Worm (Caenorhabditis elegans): Measurements from ENCODE around the gene snap-29.
A peak's percentile ranks its signal among the peaks of the same experiment; 100 is the strongest.

snap-29 gene

ce11 chrIII:8748620-8749019, 27.4 kb upstream of the snap-29 start (continued):
- TF ChIP-seq php-3 (GFP tag; IDR thresholded peaks at IDR 0.05) (peak; percentile 93), nhr-48 (tag; optimal IDR thresholded peaks at IDR 0.05) (peak; percentile 24), F10B5.3 (tag; optimal IDR thresholded peaks at IDR 0.05) (no peak), F49E8.2 (tag; optimal IDR thresholded peaks at IDR 0.05; ENCODE audit: borderline replicate concordance) (no peak), attf-4 (tag; optimal IDR thresholded peaks at IDR 0.05) (no peak), fkh-10 (GFP tag; optimal IDR thresholded peaks at IDR 0.05) (no peak), mdl-1 (tag; optimal IDR thresholded peaks at IDR 0.05) (peak in 1 of 2 experiments; percentile 43), ceh-82 (tag; optimal IDR thresholded peaks at IDR 0.05) (no peak)

- TF ChIP-seq ZK337.2 (GFP tag; IDR thresholded peaks at IDR 0.05) (no peak), egl-27 (tag; optimal IDR thresholded peaks at IDR 0.05) (no peak), nhr-25 (tag; optimal IDR thresholded peaks at IDR 0.05; ENCODE audit: borderline replicate concordance, insufficient read depth) (no peak), mes-2 (tag; optimal IDR thresholded peaks at IDR 0.05; ENCODE audit: poor library complexity, severe bottlenecking) (peak; percentile 73), ZK546.5 (tag; optimal IDR thresholded peaks at IDR 0.05) (no peak), F37D6.2 (tag; optimal IDR thresholded peaks at IDR 0.05) (no peak), lin-13 (GFP tag; optimal IDR thresholded peaks at IDR 0.05) (peak; percentile 5), nhr-102 (tag; optimal IDR thresholded peaks at IDR 0.05) (peak; percentile 53), aha-1 (tag) (peak; percentile 60), lir-3 (tag; optimal IDR thresholded peaks at IDR 0.05) (no peak), madf-5 (GFP tag; IDR thresholded peaks at IDR 0.05) (no peak), dve-1 (tag; optimal IDR thresholded peaks at IDR 0.05; ENCODE audit: insufficient read depth) (peak; percentile 98), lin-1 (GFP tag; IDR thresholded peaks at IDR 0.05) (peak; percentile 80), F44E2.7 (GFP tag; IDR thresholded peaks at IDR 0.05) (no peak), daf-12 (tag; optimal IDR thresholded peaks at IDR 0.05) (no peak), ctbp-1 (GFP tag; IDR thresholded peaks at IDR 0.05) (no peak), nhr-237 (tag; optimal IDR thresholded peaks at IDR 0.05) (no peak), T26A8.4 (GFP tag; IDR thresholded peaks at IDR 0.05) (peak; percentile 53; the same call in 1 of the 2 replicates), ceh-62 (tag; optimal IDR thresholded peaks at IDR 0.05) (no peak), Y5F2A.4 (GFP tag; optimal IDR thresholded peaks at IDR 0.05) (no peak), tra-1 (GFP tag; IDR thresholded peaks at IDR 0.05) (peak; percentile 66), mdt-29 (GFP tag; IDR thresholded peaks at IDR 0.05) (no peak), lin-39 (tag; optimal IDR thresholded peaks at IDR 0.05) (no peak), mxl-3 (GFP tag; optimal IDR thresholded peaks at IDR 0.05) (no peak), T20F7.1 (GFP tag; optimal IDR thresholded peaks at IDR 0.05) (peak; percentile 75), pqm-1 (tag; optimal IDR thresholded peaks at IDR 0.05) (peak; percentile 39), hif-1 (tag; optimal IDR thresholded peaks at IDR 0.05) (peak in 1 of 2 experiments; percentile 50), php-3 (GFP tag; IDR thresholded peaks at IDR 0.05) (peak; percentile 87), lin-15B (tag; optimal IDR thresholded peaks at IDR 0.05) (no peak), hlh-30 (tag; optimal IDR thresholded peaks at IDR 0.05; ENCODE audit: insufficient read depth) (peak; percentile 56), ceh-44 (GFP tag; IDR thresholded peaks at IDR 0.05) (no peak), dmd-6 (GFP tag; IDR thresholded peaks at IDR 0.05) (peak; percentile 92), sdz-12 (GFP tag; optimal IDR thresholded peaks at IDR 0.05) (no peak), tag-97 (GFP tag; IDR thresholded peaks at IDR 0.05) (no peak), nhr-76 (tag; optimal IDR thresholded peaks at IDR 0.05) (no peak), duxl-1 (tag; optimal IDR thresholded peaks at IDR 0.05; ENCODE audit: poor library complexity) (no peak), nhr-10 (tag; optimal IDR thresholded peaks at IDR 0.05) (peak; percentile 42), egl-43 (GFP tag; IDR thresholded peaks at IDR 0.05) (no peak), fkh-10 (GFP tag; optimal IDR thresholded peaks at IDR 0.05) (no peak), F49E8.2 (tag; optimal IDR thresholded peaks at IDR 0.05; ENCODE audit: borderline replicate concordance) (no peak), set-16 (GFP tag; IDR thresholded peaks at IDR 0.05) (no peak), Y105C5A.15 (GFP tag; IDR thresholded peaks at IDR 0.05) (no peak), gei-8 (GFP tag; optimal IDR thresholded peaks at IDR 0.05) (peak; percentile 10), rbr-2 (tag; optimal IDR thresholded peaks at IDR 0.05) (peak; percentile 47)
Observed at ce11 chrIII:8749487-8749886, 26.6 kb upstream of the snap-29 start, which contains the start of gene sma-2. sma-2 (plus strand) TSS chrIII:8749680.
